Fruit fly (Drosophila melanogaster): Measurements from ENCODE around the gene ex.

ex gene

dm6 chr2L:414593-415399, 16.2 kb upstream of the ex start, which contains the start of the genes AP-2alpha and ebi (continued):
- peak; percentile 49; the same call in 1 of the 2 replicates for TF ChIP-seq Drgx (GFP tag; IDR thresholded peaks at IDR 0.05)
- peak; percentile 88 for TF ChIP-seq disco-r (GFP tag; optimal IDR thresholded peaks at IDR 0.05)
- peak; percentile 91 for TF ChIP-seq slp2 (GFP tag; optimal IDR thresholded peaks at IDR 0.05)
- peak; percentile 78 for TF ChIP-seq CG11085 (GFP tag; IDR thresholded peaks at IDR 0.05)
- peak; percentile 91 for TF ChIP-seq al (GFP tag; IDR thresholded peaks at IDR 0.05)
- peak; percentile 91 for TF ChIP-seq Abd-B (GFP tag; optimal IDR thresholded peaks at IDR 0.05)
- peak; percentile 72 for TF ChIP-seq CG8290 (GFP tag; optimal IDR thresholded peaks at IDR 0.05)
- peak; percentile 31 to 61 for TF ChIP-seq CG8290 (tag; optimal IDR thresholded peaks at IDR 0.05)
- peak; percentile 86 for TF ChIP-seq CG14014 (GFP tag; IDR thresholded peaks at IDR 0.05)
- peak; percentile 97 for TF ChIP-seq CHES-1-like (GFP tag; optimal IDR thresholded peaks at IDR 0.05)
- TF ChIP-seq eve (GFP tag; optimal IDR thresholded peaks at IDR 0.05): peak in 1 of 2 experiments; percentile 58
- TF ChIP-seq CG30403 (GFP tag; optimal IDR thresholded peaks at IDR 0.05): peak; percentile 94
- TF ChIP-seq CG3726 (GFP tag; IDR thresholded peaks at IDR 0.05): peak; percentile 78; the same call in 2 of the 3 replicates
- TF ChIP-seq Sox100B (GFP tag; optimal IDR thresholded peaks at IDR 0.05): peak; percentile 74
- peak; percentile 97 for TF ChIP-seq HmgD (GFP tag; optimal IDR thresholded peaks at IDR 0.05)
- TF ChIP-seq Dll (GFP tag; IDR thresholded peaks at IDR 0.05; ENCODE audit: partially characterized antibody): no peak
- TF ChIP-seq Atf-2 (GFP tag; optimal IDR thresholded peaks at IDR 0.05): peak; percentile 94
- peak; percentile 94 for TF ChIP-seq CG3847 (GFP tag; IDR thresholded peaks at IDR 0.05)
- peak; percentile 82 for TF ChIP-seq dan (GFP tag; IDR thresholded peaks at IDR 0.05)
- peak; percentile 76 for TF ChIP-seq Meics (GFP tag; optimal IDR thresholded peaks at IDR 0.05)
- TF ChIP-seq CG15073 (GFP tag; optimal IDR thresholded peaks at IDR 0.05): peak; percentile 24
- TF ChIP-seq CG6689 (GFP tag; IDR thresholded peaks at IDR 0.05): peak; percentile 100
- TF ChIP-seq PHDP (tag; optimal IDR thresholded peaks at IDR 0.05): peak; percentile 88
- TF ChIP-seq ssp (GFP tag; IDR thresholded peaks at IDR 0.05): peak; percentile 84
- TF ChIP-seq dimm (GFP tag; IDR thresholded peaks at IDR 0.05): no peak; the same call in 1 of the 2 replicates
- TF ChIP-seq cg (GFP tag; optimal IDR thresholded peaks at IDR 0.05): no peak
- TF ChIP-seq CG10979 (tag; optimal IDR thresholded peaks at IDR 0.05): peak; percentile 76
- peak; percentile 81 for TF ChIP-seq CG11695 (GFP tag; IDR thresholded peaks at IDR 0.05)
- peak; percentile 68 for TF ChIP-seq CG11723 (GFP tag; optimal IDR thresholded peaks at IDR 0.05)
- peak; percentile 85 for TF ChIP-seq ci (GFP tag; IDR thresholded peaks at IDR 0.05)
- TF ChIP-seq hbn (GFP tag; IDR thresholded peaks at IDR 0.05; ENCODE audit: partially characterized antibody): no peak
- TF ChIP-seq Poxn (GFP tag; IDR thresholded peaks at IDR 0.05): peak; percentile 71
- TF ChIP-seq unc-4 (GFP tag; IDR thresholded peaks at IDR 0.05; ENCODE audit: partially characterized antibody): no peak
- peak; percentile 94 for TF ChIP-seq Xbp1 (GFP tag; optimal IDR thresholded peaks at IDR 0.05)
- peak; percentile 83 for TF ChIP-seq B-H2 (GFP tag; optimal IDR thresholded peaks at IDR 0.05)
- peak; percentile 68 for TF ChIP-seq CrebB (tag; optimal IDR thresholded peaks at IDR 0.05)
- TF ChIP-seq gsb (GFP tag; IDR thresholded peaks at IDR 0.05): no peak
- TF ChIP-seq Ravus (GFP tag; IDR thresholded peaks at IDR 0.05): peak; percentile 39; the same call in 1 of the 2 replicates
- TF ChIP-seq z (GFP tag; IDR thresholded peaks at IDR 0.05): peak; percentile 15; the same call in 1 of the 3 replicates
- TF ChIP-seq CG12769 (tag; optimal IDR thresholded peaks at IDR 0.05): peak; percentile 90
- peak in 1 of 2 experiments; percentile 43 for TF ChIP-seq insv (GFP tag; optimal IDR thresholded peaks at IDR 0.05)
- peak; percentile 86 for TF ChIP-seq CG11456 (GFP tag; IDR thresholded peaks at IDR 0.05)
- peak; percentile 81 for TF ChIP-seq Lhr (GFP tag; optimal IDR thresholded peaks at IDR 0.05)
- no peak for TF ChIP-seq Trl (optimal IDR thresholded peaks at IDR 0.05)
- peak; percentile 90 for TF ChIP-seq Trl (GFP tag; optimal IDR thresholded peaks at IDR 0.05)
- TF ChIP-seq fd64A (GFP tag; optimal IDR thresholded peaks at IDR 0.05): no peak
- TF ChIP-seq CG14050 (GFP tag; IDR thresholded peaks at IDR 0.05): peak; percentile 73
- peak; percentile 100 for TF ChIP-seq Ets65A (GFP tag)
- peak; percentile 84 for TF ChIP-seq dmrt11E (tag; optimal IDR thresholded peaks at IDR 0.05)
- TF ChIP-seq trem (tag; optimal IDR thresholded peaks at IDR 0.05): peak; percentile 87
